Fruit fly (Drosophila melanogaster) whole organism, embryonic: ENCODE data around the gene CG13670.

Experiments
- Awh ChIP-seq: fragments of 200-800 bp; sonication (Bioruptor generic); IDR thresholded peaks from 2 replicates; pipeline ENCODE4, ENCODE4 v1.3.6; 2022; ENCODE audit warnings: missing biosample characterization, missing genetic modification characterization
- CG10147 ChIP-seq: fragments of 200-800 bp; sonication (Bioruptor generic); optimal IDR thresholded peaks from 2 replicates; lab custom pipeline; 2019; ENCODE audit warnings: missing biosample characterization, mild to moderate bottlenecking, missing genetic modification characterization, moderate library complexity
- CG10462 ChIP-seq: fragments of 200-800 bp; sonication (Bioruptor generic); optimal IDR thresholded peaks from 2 replicates; lab custom pipeline; 2016; ENCODE audit warnings: missing biosample characterization, missing genetic modification characterization
- CG10565 ChIP-seq: fragments of 200-800 bp; sonication (Bioruptor generic); optimal IDR thresholded peaks from 3 replicates; lab custom pipeline; 2016; ENCODE audit warnings: missing biosample characterization, mild to moderate bottlenecking, missing genetic modification characterization
- CG15696 ChIP-seq: fragments of 200-800 bp; sonication (Bioruptor generic); optimal IDR thresholded peaks from 2 replicates; lab custom pipeline; 2019; ENCODE audit warnings: missing biosample characterization, mild to moderate bottlenecking, missing genetic modification characterization, moderate library complexity
- CG1647 ChIP-seq: fragments of 200-800 bp; sonication (Bioruptor generic); optimal IDR thresholded peaks from 3 replicates; lab custom pipeline; 2016; ENCODE audit warnings: missing biosample characterization, missing genetic modification characterization
- CG16863 ChIP-seq: fragments of 200-800 bp; sonication (Bioruptor generic); optimal IDR thresholded peaks from 3 replicates; lab custom pipeline; 2016; ENCODE audit warnings: missing biosample characterization, missing genetic modification characterization
- CG2199 ChIP-seq: fragments of 200-800 bp; sonication (Bioruptor generic); IDR thresholded peaks from 3 replicates; pipeline ENCODE4 v1.3.6; 2022; ENCODE audit warnings: missing biosample characterization, missing genetic modification characterization
- CG3065 ChIP-seq: fragments of 200-800 bp; sonication (Bioruptor generic); optimal IDR thresholded peaks from 2 replicates; lab custom pipeline; 2016; ENCODE audit warnings: missing biosample characterization, missing genetic modification characterization
- CG32772 ChIP-seq: fragments of 200-800 bp; sonication (Bioruptor generic); IDR thresholded peaks from 2 replicates; pipeline ENCODE4 v1.3.6; 2022; ENCODE audit warnings: missing biosample characterization, missing genetic modification characterization
- CG4282 ChIP-seq: fragments of 200-800 bp; sonication (Bioruptor generic); optimal IDR thresholded peaks from 2 replicates; lab custom pipeline; 2016; ENCODE audit warnings: missing biosample characterization, missing genetic modification characterization
- CG4328 ChIP-seq: fragments of 200-800 bp; sonication (Bioruptor generic); optimal IDR thresholded peaks from 3 replicates; lab custom pipeline; 2017; ENCODE audit warnings: missing biosample characterization, missing genetic modification reagents, missing genetic modification characterization
- CG4617 ChIP-seq: fragments of 200-800 bp; sonication (Bioruptor generic); optimal IDR thresholded peaks from 3 replicates; lab custom pipeline; 2016; ENCODE audit warnings: missing biosample characterization, missing genetic modification characterization, borderline replicate concordance
- CG6175 ChIP-seq: fragments of 200-800 bp; sonication (Bioruptor generic); IDR thresholded peaks from 3 replicates; pipeline ENCODE4 v1.3.6; 2022; ENCODE audit warnings: missing biosample characterization, missing genetic modification characterization
- CG7556 ChIP-seq: fragments of 200-800 bp; sonication (Bioruptor generic); optimal IDR thresholded peaks from 2 replicates; lab custom pipeline; 2017; ENCODE audit warnings: missing biosample characterization, mild to moderate bottlenecking, missing genetic modification characterization
- CG9437 ChIP-seq: fragments of 200-800 bp; sonication (Bioruptor generic); optimal IDR thresholded peaks from 2 replicates; lab custom pipeline; 2018; ENCODE audit warnings: missing biosample characterization, mild to moderate bottlenecking, missing genetic modification characterization
- CG9727 ChIP-seq: fragments of 200-800 bp; sonication (Bioruptor generic); optimal IDR thresholded peaks from 3 replicates; lab custom pipeline; 2017; ENCODE audit warnings: missing biosample characterization, mild to moderate bottlenecking, missing genetic modification characterization
- Dek ChIP-seq: fragments of 200-800 bp; sonication (Bioruptor generic); optimal IDR thresholded peaks from 3 replicates; lab custom pipeline; 2019; ENCODE audit warnings: missing biosample characterization, mild to moderate bottlenecking, missing genetic modification characterization, moderate library complexity
- Dip3 ChIP-seq: fragments of 200-800 bp; sonication (Bioruptor generic); optimal IDR thresholded peaks from 3 replicates; lab custom pipeline; 2016; ENCODE audit warnings: missing biosample characterization, missing genetic modification characterization
- Drgx ChIP-seq: fragments of 200-800 bp; sonication (Bioruptor generic); IDR thresholded peaks from 2 replicates; pipeline ENCODE4 v1.3.6; 2022; ENCODE audit warnings: missing biosample characterization, missing genetic modification characterization
- E2f1 ChIP-seq: fragments of 200-800 bp; sonication (Bioruptor generic); IDR thresholded peaks from 2 replicates; pipeline ENCODE4 v1.3.6; 2022; ENCODE audit warnings: missing biosample characterization, missing genetic modification characterization
- Kr ChIP-seq: fragments of 200-800 bp; sonication (Bioruptor generic); optimal IDR thresholded peaks from 2 replicates; lab custom pipeline; 2017; ENCODE audit warnings: missing biosample characterization, mild to moderate bottlenecking, missing genetic modification characterization
- Med ChIP-seq: fragments of 200-800 bp; sonication (Bioruptor generic); peaks from one replicate; lab custom pipeline; 2016; ENCODE audit warnings: missing biosample characterization, missing genetic modification characterization, mild to moderate bottlenecking, inconsistent platforms, moderate library complexity
- Sin3A ChIP-seq: fragments of >200 bp; optimal IDR thresholded peaks from 2 replicates; lab custom pipeline; 2018
- Stat92E ChIP-seq, 3 experiments: fragments of >200 bp in 2 of 3; fragments of 200-800 bp in 1 of 3; sonication (Bioruptor generic) in 1 of 3; optimal IDR thresholded peaks; 2 replicates each; lab custom pipeline; 2017 to 2019; ENCODE audit warnings: missing biosample characterization in 3 of 3, missing genetic modification characterization in 3 of 3, mild to moderate bottlenecking in 1 of 3, moderate library complexity in 1 of 3
- Trl ChIP-seq, 3 experiments: fragments of >200 bp in 2 of 3; fragments of 200-800 bp in 1 of 3; sonication (Bioruptor generic) in 1 of 3; optimal IDR thresholded peaks; 2 replicates in 1 of 3; 3 replicates in 2 of 3; lab custom pipeline; 2016 to 2017; ENCODE audit warnings: missing biosample characterization in 1 of 3, missing genetic modification characterization in 1 of 3
- bab2 ChIP-seq: fragments of 200-800 bp; sonication (Bioruptor generic); optimal IDR thresholded peaks from 2 replicates; lab custom pipeline; 2016; ENCODE audit warnings: missing biosample characterization, missing genetic modification characterization
- bbx ChIP-seq: fragments of 200-800 bp; sonication (Bioruptor generic); IDR thresholded peaks from 2 replicates; pipeline ENCODE4 v1.3.6; 2022; ENCODE audit warnings: missing biosample characterization, missing genetic modification characterization; ENCODE audit not compliant: partially characterized antibody
- br ChIP-seq: fragments of >200 bp; optimal IDR thresholded peaks from 2 replicates; lab custom pipeline; 2017
- bsh ChIP-seq, 2 experiments: fragments of 200-800 bp; sonication (Bioruptor generic); optimal IDR thresholded peaks; 2 replicates each; lab custom pipeline; 2017 to 2018; ENCODE audit warnings: mild to moderate bottlenecking in 2 of 2, missing biosample characterization in 2 of 2, missing genetic modification characterization in 2 of 2, moderate library complexity in 1 of 2
- chinmo ChIP-seq: fragments of 200-800 bp; sonication (Bioruptor generic); IDR thresholded peaks from 4 replicates; pipeline ENCODE4 v1.3.6; 2022; ENCODE audit warnings: missing biosample characterization, missing genetic modification characterization; ENCODE audit not compliant: partially characterized antibody
- chn ChIP-seq: fragments of 200-800 bp; sonication (Bioruptor generic); optimal IDR thresholded peaks from 2 replicates; lab custom pipeline; 2016; ENCODE audit warnings: missing biosample characterization, missing genetic modification characterization
- cwo ChIP-seq: fragments of 200-800 bp; sonication (Bioruptor generic); optimal IDR thresholded peaks from 3 replicates; lab custom pipeline; 2017; ENCODE audit warnings: missing biosample characterization, missing genetic modification characterization, mild to moderate bottlenecking, moderate library complexity, missing genetic modification reagents
- dm ChIP-seq: fragments of 200-800 bp; sonication (Bioruptor generic); optimal IDR thresholded peaks from 3 replicates; lab custom pipeline; 2016; ENCODE audit warnings: missing biosample characterization, missing genetic modification characterization
- exex ChIP-seq: fragments of 200-800 bp; sonication (Bioruptor generic); optimal IDR thresholded peaks from 4 replicates; lab custom pipeline; 2018; ENCODE audit warnings: missing biosample characterization, mild to moderate bottlenecking, missing genetic modification characterization, moderate library complexity
- gcm ChIP-seq: fragments of 200-800 bp; sonication (Bioruptor generic); optimal IDR thresholded peaks from 2 replicates; lab custom pipeline; 2019; ENCODE audit warnings: missing biosample characterization, mild to moderate bottlenecking, missing genetic modification characterization, moderate library complexity
- jumu ChIP-seq: fragments of 200-800 bp; sonication (Bioruptor generic); optimal IDR thresholded peaks from 3 replicates; lab custom pipeline; 2016; ENCODE audit warnings: missing biosample characterization, missing genetic modification characterization
- ken ChIP-seq: fragments of 200-800 bp; sonication (Bioruptor generic); IDR thresholded peaks from 3 replicates; pipeline ENCODE4 v1.3.6; 2022; ENCODE audit warnings: missing biosample characterization, missing genetic modification characterization
- klu ChIP-seq: fragments of 200-800 bp; sonication (Bioruptor generic); IDR thresholded peaks from 2 replicates; pipeline ENCODE4 v1.3.6; 2022; ENCODE audit warnings: missing biosample characterization, missing genetic modification characterization
- knrl ChIP-seq: fragments of 200-800 bp; sonication (Bioruptor generic); IDR thresholded peaks from 3 replicates; pipeline ENCODE4 v1.3.6; 2022; ENCODE audit warnings: missing biosample characterization, missing genetic modification characterization; ENCODE audit not compliant: partially characterized antibody
- nom ChIP-seq: fragments of 200-800 bp; sonication (Bioruptor generic); optimal IDR thresholded peaks from 2 replicates; lab custom pipeline; 2017; ENCODE audit warnings: missing biosample characterization, missing genetic modification characterization, mild to moderate bottlenecking, moderate library complexity, missing genetic modification reagents
- pfk ChIP-seq: fragments of 200-800 bp; sonication (Bioruptor generic); optimal IDR thresholded peaks from 2 replicates; lab custom pipeline; 2018; ENCODE audit warnings: missing biosample characterization, mild to moderate bottlenecking, missing genetic modification characterization, moderate library complexity
- sqz ChIP-seq: fragments of 200-800 bp; sonication (Bioruptor generic); optimal IDR thresholded peaks from 3 replicates; lab custom pipeline; 2018; ENCODE audit warnings: missing biosample characterization, mild to moderate bottlenecking, missing genetic modification characterization
- vvl ChIP-seq: fragments of 200-800 bp; sonication (Bioruptor generic); IDR thresholded peaks from 2 replicates; pipeline ENCODE4 v1.3.6; 2022; ENCODE audit warnings: missing biosample characterization, missing genetic modification characterization
- wor ChIP-seq: fragments of 200-800 bp; sonication (Bioruptor generic); IDR thresholded peaks from 2 replicates; pipeline ENCODE4 v1.3.6; 2022; ENCODE audit warnings: missing biosample characterization, missing genetic modification characterization

Gene CG13670

dm6 chr3L:8358776-8359455 lies 38.4 kb downstream of the CG13670 start (continued):
- TF ChIP-seq CG1647 = no peak
- TF ChIP-seq CG10565 (GFP tag; lab: Kevin White, UChicago) = no peak
- no peak for TF ChIP-seq bab2 (GFP tag; lab: Kevin White, UChicago)

- peak; percentile 93 for TF ChIP-seq nom (GFP tag; lab: Kevin White, UChicago)
- peak; percentile 50 for TF ChIP-seq exex
- no peak for TF ChIP-seq br (lab: Kevin White, UChicago)
- peak in 1 of 2 experiments; percentile 34 for TF ChIP-seq Trl (optimal IDR thresholded peaks at IDR 0.05; lab: Kevin White, UChicago)
- no peak for TF ChIP-seq Trl (GFP tag; optimal IDR thresholded peaks at IDR 0.05; lab: Kevin White, UChicago)
- TF ChIP-seq sqz (GFP tag; lab: Kevin White, UChicago) = peak; percentile 23
- TF ChIP-seq CG32772 (GFP tag; lab: Robert Waterston, UW) = 0 out of 2 replicates have a peak, but pooled peaks have one; percentile 16
- TF ChIP-seq Drgx (GFP tag; lab: Robert Waterston, UW) = 0 out of 2 replicates have a peak, but pooled peaks have one; percentile 24
- TF ChIP-seq bsh (GFP tag; optimal IDR thresholded peaks at IDR 0.05; lab: Kevin White, UChicago) = peak in 1 of 2 experiments; percentile 65
- TF ChIP-seq CG9727 (GFP tag; lab: Kevin White, UChicago) = no peak
- no peak for TF ChIP-seq CG9437 (GFP tag; lab: Kevin White, UChicago)
- TF ChIP-seq Awh (GFP tag; lab: Robert Waterston, UW) = 0 out of 2 replicates have a peak, but pooled peaks have one; percentile 16
Measured at dm6 chr3L:8360063-8360642, 39.6 kb downstream of the CG13670 start.

dm6 chr3L:8360643-8361110 lies 40.1 kb downstream of the CG13670 start, which contains the start of gene Idh:
TSS of gene Idh (minus strand) at chr3L:8360906.
- TF ChIP-seq Dek (tag; lab: Kevin White, UChicago) = no peak
- peak in 1 of 3 experiments; percentile 19 for TF ChIP-seq Stat92E (GFP tag; optimal IDR thresholded peaks at IDR 0.05; lab: Kevin White, UChicago)
- TF ChIP-seq knrl (GFP tag; lab: Robert Waterston, UW) = 0 out of 3 replicates have a peak, but pooled peaks have one; percentile 8
- TF ChIP-seq CG2199 (GFP tag; lab: Robert Waterston, UW) = no peak
- TF ChIP-seq CG6175 (GFP tag; lab: Robert Waterston, UW) = no peak
- no peak for TF ChIP-seq Dip3 (GFP tag; lab: Kevin White, UChicago)
- peak; percentile 92 for TF ChIP-seq Med (GFP tag; lab: Kevin White, UChicago)
- TF ChIP-seq chinmo (GFP tag; lab: Robert Waterston, UW) = peak; percentile 80; the same call in 2 of the 4 replicates
- TF ChIP-seq CG4328 (GFP tag; lab: Kevin White, UChicago) = no peak
- TF ChIP-seq CG7556 (GFP tag; lab: Kevin White, UChicago) = no peak
- peak; percentile 38; the same call in 1 of the 3 replicates for TF ChIP-seq ken (GFP tag; lab: Robert Waterston, UW)
- no peak for TF ChIP-seq jumu (GFP tag; lab: Kevin White, UChicago)
- TF ChIP-seq CG15696 (tag; lab: Kevin White, UChicago) = no peak
- no peak for TF ChIP-seq CG16863 (GFP tag; lab: Kevin White, UChicago)
- TF ChIP-seq CG4282 = no peak
- no peak for TF ChIP-seq klu
- TF ChIP-seq CG3065 (GFP tag; lab: Kevin White, UChicago) = no peak
- TF ChIP-seq E2f1 (GFP tag; lab: Robert Waterston, UW) = no peak
- no peak for TF ChIP-seq wor
- no peak for TF ChIP-seq Sin3A (lab: Kevin White, UChicago)
- no peak for TF ChIP-seq gcm
- no peak for TF ChIP-seq cwo (GFP tag; lab: Kevin White, UChicago)
- no peak for TF ChIP-seq Kr (GFP tag; lab: Kevin White, UChicago)
- peak; percentile 65 for TF ChIP-seq bbx (GFP tag; lab: Robert Waterston, UW)
- TF ChIP-seq dm (GFP tag; lab: Kevin White, UChicago) = no peak
- no peak for TF ChIP-seq CG4617 (GFP tag; lab: Kevin White, UChicago)
- peak; percentile 52; the same call in 1 of the 2 replicates for TF ChIP-seq vvl (GFP tag; lab: Robert Waterston, UW)
- TF ChIP-seq chn (GFP tag; lab: Kevin White, UChicago) = no peak
- TF ChIP-seq CG10462 = no peak
- peak; percentile 5 for TF ChIP-seq CG10147 (GFP tag; lab: Kevin White, UChicago)
- TF ChIP-seq pfk (GFP tag; lab: Kevin White, UChicago) = no peak
